Fruit fly (Drosophila melanogaster): ENCODE measurements around the gene Dhc1.

- TF ChIP-seq fd96Ca (GFP tag; IDR thresholded peaks at IDR 0.05) (peak; percentile 94), Pif1B (GFP tag; optimal IDR thresholded peaks at IDR 0.05) (peak; percentile 84), CG32121 (GFP tag; IDR thresholded peaks at IDR 0.05) (peak; percentile 95), CG9948 (tag; optimal IDR thresholded peaks at IDR 0.05) (peak; percentile 52), CG15710 (tag; optimal IDR thresholded peaks at IDR 0.05) (peak; percentile 24), EcR (GFP tag; optimal IDR thresholded peaks at IDR 0.05) (no peak), CG34367 (tag; optimal IDR thresholded peaks at IDR 0.05) (peak; percentile 29), rn (GFP tag; IDR thresholded peaks at IDR 0.05) (peak; percentile 84), CG17806 (tag; optimal IDR thresholded peaks at IDR 0.05) (peak; percentile 70), Snoo (tag; optimal IDR thresholded peaks at IDR 0.05) (peak; percentile 84), CG4496 (GFP tag; IDR thresholded peaks at IDR 0.05) (peak; percentile 96)
Measured at dm6 chr3R:9613124-9613523, 61.3 kb downstream of the Dhc1 start.

Data from whole organism, pupa.